Worm (Caenorhabditis elegans) whole organism, L4 larva: ENCODE measurements around the gene T22F3.12.

Source experiments
- ZK337.2 ChIP-seq: fragments of 200-800 bp; sonication (Bioruptor generic); IDR thresholded peaks from 2 replicates; pipeline ENCODE4 v1.3.6; 2022; ENCODE audit warnings: missing genetic modification reagents, missing genetic modification characterization, missing compliant biosample characterization
- aha-1 ChIP-seq: fragments of 150-350 bp; peaks from one replicate; lab custom pipeline; 2014; ENCODE audit warnings: missing biosample characterization, missing genetic modification characterization
- nhr-28 ChIP-seq: fragments of 150-350 bp; optimal IDR thresholded peaks from 2 replicates; lab custom pipeline; 2014; ENCODE audit warnings: missing biosample characterization, missing genetic modification characterization
- nhr-77 ChIP-seq: fragments of 150-350 bp; optimal IDR thresholded peaks from 2 replicates; lab custom pipeline; 2014; ENCODE audit warnings: missing biosample characterization, missing genetic modification characterization
- snpc-4 ChIP-seq: fragments of 150-350 bp; optimal IDR thresholded peaks from 2 replicates; lab custom pipeline; 2014; ENCODE audit warnings: missing biosample characterization, missing genetic modification characterization
- zag-1 ChIP-seq: fragments of 150-350 bp; optimal IDR thresholded peaks from 2 replicates; lab custom pipeline; 2014; ENCODE audit warnings: missing biosample characterization, missing genetic modification characterization

DNA sequence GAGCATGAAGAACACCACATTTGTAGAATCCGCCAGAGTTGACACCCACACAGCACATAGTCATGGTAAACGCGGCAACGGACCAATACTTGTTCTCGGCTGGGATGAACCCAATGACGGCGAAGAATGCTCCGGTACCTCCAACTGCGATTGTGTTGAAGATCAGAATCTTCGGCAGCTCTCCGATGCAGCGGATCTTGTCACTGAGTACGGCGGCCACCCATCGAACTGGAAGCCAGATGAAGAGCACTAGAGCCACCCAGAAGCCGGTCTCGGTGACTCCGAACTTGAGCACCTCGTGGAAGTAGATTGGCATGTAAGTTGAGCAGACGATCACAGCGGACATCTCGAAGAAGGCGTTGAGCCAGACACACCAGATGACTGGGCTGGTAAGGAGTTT lies 21.0 kb upstream of the T22F3.12 start:
- TF ChIP-seq nhr-28 (tag; lab: Kevin White, UChicago) (no peak), nhr-77 (tag; lab: Kevin White, UChicago) (no peak), ZK337.2 (GFP tag; lab: Robert Waterston, UW) (no peak), snpc-4 (tag; lab: Kevin White, UChicago) (no peak), zag-1 (tag; lab: Kevin White, UChicago) (no peak), aha-1 (tag; lab: Kevin White, UChicago) (no peak)
